Worm (Caenorhabditis elegans) whole organism, mixed stage, embryonic: Measurements from ENCODE around the gene ZK813.5.

ENCODE experiments used
- M03D4.4 ChIP-seq: sonication (generic microtip); optimal IDR thresholded peaks from 2 replicates; lab custom pipeline; 2017; ENCODE audit warnings: mild to moderate bottlenecking, missing genetic modification characterization, missing compliant biosample characterization
- bed-3 ChIP-seq: fragments of 200-800 bp; sonication (Bioruptor generic); optimal IDR thresholded peaks from 3 replicates; lab custom pipeline; 2018; ENCODE audit warnings: mild to moderate bottlenecking, missing genetic modification characterization, moderate library complexity, missing compliant biosample characterization
- blmp-1 ChIP-seq: fragments of 150-350 bp; optimal IDR thresholded peaks from 2 replicates; lab custom pipeline; 2014; ENCODE audit warnings: missing biosample characterization, missing genetic modification characterization
- ceh-83 ChIP-seq: fragments of 200-800 bp; sonication (Bioruptor generic); optimal IDR thresholded peaks from 2 replicates; lab custom pipeline; 2018; ENCODE audit warnings: mild to moderate bottlenecking, missing genetic modification characterization, missing compliant biosample characterization
- cnd-1 ChIP-seq: fragments of 200-800 bp; sonication (Bioruptor generic); optimal IDR thresholded peaks from 2 replicates; lab custom pipeline; 2018; ENCODE audit warnings: mild to moderate bottlenecking, missing genetic modification characterization, missing compliant biosample characterization
- elt-1 ChIP-seq: sonication (generic microtip); optimal IDR thresholded peaks from 2 replicates; lab custom pipeline; 2017; ENCODE audit warnings: missing genetic modification characterization, mild to moderate bottlenecking, missing compliant biosample characterization, antibody characterized with exemption, moderate library complexity, borderline replicate concordance; ENCODE audit not compliant: insufficient read depth
- elt-3 ChIP-seq: fragments of 150-350 bp; optimal IDR thresholded peaks from 2 replicates; lab custom pipeline; 2014; ENCODE audit warnings: missing biosample characterization, missing genetic modification characterization
- flh-1 ChIP-seq: fragments of 200-800 bp; sonication (Bioruptor generic); optimal IDR thresholded peaks from 2 replicates; lab custom pipeline; 2018; ENCODE audit warnings: mild to moderate bottlenecking, missing genetic modification characterization, moderate library complexity, missing compliant biosample characterization
- ham-2 ChIP-seq: fragments of 200-800 bp; sonication (Bioruptor generic); optimal IDR thresholded peaks from 2 replicates; lab custom pipeline; 2018; ENCODE audit warnings: mild to moderate bottlenecking, missing genetic modification characterization, missing compliant biosample characterization
- hlh-1 ChIP-seq: fragments of 150-350 bp; optimal IDR thresholded peaks from 2 replicates; lab custom pipeline; 2014; ENCODE audit warnings: missing biosample characterization, missing genetic modification reagents, missing genetic modification characterization
- lin-13 ChIP-seq: fragments of 150-350 bp; optimal IDR thresholded peaks from 2 replicates; lab custom pipeline; 2014; ENCODE audit warnings: missing biosample characterization, missing genetic modification characterization
- lin-32 ChIP-seq: fragments of 200-800 bp; sonication (Bioruptor generic); optimal IDR thresholded peaks from 2 replicates; lab custom pipeline; 2018; ENCODE audit warnings: mild to moderate bottlenecking, missing genetic modification characterization, missing compliant biosample characterization
- lsy-2 ChIP-seq: fragments of 150-350 bp; optimal IDR thresholded peaks from 2 replicates; lab custom pipeline; 2014; ENCODE audit warnings: missing biosample characterization, missing genetic modification characterization
- mab-5 ChIP-seq: fragments of 150-350 bp; optimal IDR thresholded peaks from 2 replicates; lab custom pipeline; 2014; ENCODE audit warnings: missing biosample characterization, missing genetic modification characterization
- mep-1 ChIP-seq: fragments of 150-350 bp; optimal IDR thresholded peaks from 2 replicates; lab custom pipeline; 2017; ENCODE audit warnings: missing biosample characterization, missing genetic modification reagents, missing genetic modification characterization, inconsistent platforms
- mls-2 ChIP-seq: sonication (generic microtip); optimal IDR thresholded peaks from 2 replicates; lab custom pipeline; 2016; ENCODE audit warnings: mild to moderate bottlenecking, missing genetic modification characterization, moderate library complexity, missing compliant biosample characterization
- nhr-12 ChIP-seq: fragments of 150-350 bp; optimal IDR thresholded peaks from 2 replicates; lab custom pipeline; 2014; ENCODE audit warnings: missing biosample characterization, missing genetic modification characterization
- nhr-2 ChIP-seq: fragments of 150-350 bp; optimal IDR thresholded peaks from 2 replicates; lab custom pipeline; 2014; ENCODE audit warnings: missing biosample characterization, missing genetic modification characterization
- nhr-237 ChIP-seq: fragments of 150-350 bp; optimal IDR thresholded peaks from 2 replicates; lab custom pipeline; 2014; ENCODE audit warnings: missing biosample characterization, missing genetic modification characterization
- nhr-28 ChIP-seq: fragments of 150-350 bp; optimal IDR thresholded peaks from 2 replicates; lab custom pipeline; 2014; ENCODE audit warnings: missing biosample characterization, missing genetic modification characterization
- nhr-76 ChIP-seq: sonication (generic microtip); optimal IDR thresholded peaks from 2 replicates; lab custom pipeline; 2017; ENCODE audit warnings: missing biosample characterization, missing genetic modification characterization
- pha-4 ChIP-seq: fragments of 150-350 bp; optimal IDR thresholded peaks from 2 replicates; lab custom pipeline; 2018; ENCODE audit warnings: missing biosample characterization, missing genetic modification reagents, missing genetic modification characterization
- sem-2 ChIP-seq: fragments of 200-800 bp; sonication (Bioruptor generic); optimal IDR thresholded peaks from 2 replicates; lab custom pipeline; 2018; ENCODE audit warnings: mild to moderate bottlenecking, missing genetic modification characterization, missing compliant biosample characterization
- snpc-4 ChIP-seq: fragments of 150-350 bp; optimal IDR thresholded peaks from 2 replicates; lab custom pipeline; 2014; ENCODE audit warnings: missing biosample characterization, missing genetic modification characterization
- sptf-1 ChIP-seq: sonication (generic microtip); optimal IDR thresholded peaks from 2 replicates; lab custom pipeline; 2017; ENCODE audit warnings: mild to moderate bottlenecking, missing genetic modification characterization, moderate library complexity, missing compliant biosample characterization
- tbx-8 ChIP-seq: fragments of 200-800 bp; sonication (Bioruptor generic); optimal IDR thresholded peaks from 2 replicates; lab custom pipeline; 2018; ENCODE audit warnings: mild to moderate bottlenecking, missing genetic modification characterization, moderate library complexity, missing compliant biosample characterization
- unc-120 ChIP-seq: sonication (generic microtip); optimal IDR thresholded peaks from 2 replicates; lab custom pipeline; 2017; ENCODE audit warnings: missing genetic modification characterization, missing compliant biosample characterization; ENCODE audit not compliant: poor library complexity, severe bottlenecking
- unc-39 ChIP-seq: fragments of 150-350 bp; optimal IDR thresholded peaks from 2 replicates; lab custom pipeline; 2014; ENCODE audit warnings: missing biosample characterization, missing genetic modification characterization
- unc-62 ChIP-seq: fragments of 150-350 bp; optimal IDR thresholded peaks from 2 replicates; lab custom pipeline; 2014; ENCODE audit warnings: missing biosample characterization, missing genetic modification reagents, missing genetic modification characterization
- zip-8 ChIP-seq: fragments of 150-350 bp; optimal IDR thresholded peaks from 2 replicates; lab custom pipeline; 2014; ENCODE audit warnings: missing biosample characterization, missing genetic modification characterization
- ztf-11 ChIP-seq: fragments of 150-350 bp; optimal IDR thresholded peaks from 2 replicates; lab custom pipeline; 2014; ENCODE audit warnings: missing biosample characterization, missing genetic modification characterization

ZK813.5 gene

DNA sequence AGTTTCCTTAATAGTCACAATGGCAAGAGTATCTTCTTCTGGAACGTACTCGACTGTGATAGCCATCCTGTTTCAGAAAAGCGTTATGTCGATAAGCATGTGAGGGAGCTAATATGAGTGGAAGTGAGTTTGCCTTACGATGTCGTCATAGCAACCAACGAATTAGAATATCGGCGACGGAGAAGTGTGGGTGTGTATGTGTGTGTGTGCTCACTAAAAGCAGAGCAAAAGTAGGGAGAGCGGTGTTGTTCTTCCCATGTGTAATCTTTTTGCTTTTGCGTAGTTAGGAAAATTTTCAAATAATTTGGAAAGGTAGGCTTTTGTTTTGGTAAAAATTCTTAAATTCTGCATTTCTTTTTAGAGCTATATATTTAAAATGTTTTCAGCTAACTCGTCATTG, at the start of gene ZK813.5:
Gene ZK813.5, minus strand, starts transcription at position 101 of the 400 bp plus-strand sequence.
- TF ChIP-seq lin-13 (tag; lab: Kevin White, UChicago) (no peak), tbx-8 (no peak), snpc-4 (tag; lab: Kevin White, UChicago) (no peak), elt-1 (no peak), unc-62 (GFP tag; lab: Kevin White, UChicago) (no peak), zip-8 (tag; lab: Kevin White, UChicago) (no peak), bed-3 (no peak), hlh-1 (tag; lab: Kevin White, UChicago) (no peak), sptf-1 (tag; lab: Kevin White, UChicago) (no peak), pha-4 (no peak), mep-1 (no peak), unc-39 (tag; lab: Kevin White, UChicago) (no peak), mab-5 (tag; lab: Kevin White, UChicago) (no peak)
- TF ChIP-seq, all 35 proteins: peak for 0

- TF ChIP-seq elt-3 (tag; lab: Kevin White, UChicago), result no peak
- TF ChIP-seq mep-1, result no peak
- no peak for TF ChIP-seq bed-3
- no peak for TF ChIP-seq blmp-1 (tag; lab: Kevin White, UChicago)
- no peak for TF ChIP-seq pha-4
- TF ChIP-seq cnd-1, result no peak
- TF ChIP-seq lsy-2 (tag; lab: Kevin White, UChicago), result no peak
- no peak for TF ChIP-seq flh-1 (GFP tag; lab: Kevin White, UChicago)
- TF ChIP-seq sem-2 (GFP tag; lab: Kevin White, UChicago), result no peak
- no peak for TF ChIP-seq snpc-4 (tag; lab: Kevin White, UChicago)
- TF ChIP-seq mab-5 (tag; lab: Kevin White, UChicago), result no peak
- TF ChIP-seq unc-120 (tag; lab: Kevin White, UChicago), result no peak
- TF ChIP-seq hlh-1 (tag; lab: Kevin White, UChicago), result no peak
- no peak for TF ChIP-seq sptf-1 (tag; lab: Kevin White, UChicago)
- no peak for TF ChIP-seq nhr-12 (tag; lab: Kevin White, UChicago)
- TF ChIP-seq nhr-76 (tag; lab: Kevin White, UChicago), result no peak
- no peak for TF ChIP-seq M03D4.4 (tag; lab: Kevin White, UChicago)
- TF ChIP-seq zip-8 (tag; lab: Kevin White, UChicago), result no peak
- TF ChIP-seq nhr-237, result no peak
Observed at ce11 chrX:3500357-3500756, 49.3 kb upstream of the ZK813.5 start.

DNA sequence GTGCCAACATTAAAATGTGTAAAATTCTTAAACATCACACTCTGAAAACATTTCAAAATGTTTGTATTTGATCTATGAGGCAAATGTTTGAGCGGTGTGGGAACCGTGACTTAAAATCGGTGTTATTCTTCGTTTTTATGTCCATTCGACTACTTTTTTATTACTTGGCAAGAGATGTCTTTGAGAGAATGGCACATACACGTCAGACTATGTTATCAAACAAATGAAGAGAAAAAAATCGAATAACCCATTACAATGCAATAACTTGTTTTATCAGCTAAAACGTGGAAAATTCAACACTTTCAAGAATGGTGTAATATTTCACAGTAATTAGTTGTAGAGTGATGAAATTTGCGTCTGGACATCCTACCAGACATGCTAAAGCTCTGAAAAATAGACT, 48.8 kb upstream of the ZK813.5 start:
- TF ChIP-seq bed-3, result no peak
- no peak for TF ChIP-seq sem-2 (GFP tag; lab: Kevin White, UChicago)
- no peak for TF ChIP-seq nhr-237
- TF ChIP-seq mab-5 (tag; lab: Kevin White, UChicago), result no peak
- no peak for TF ChIP-seq zip-8 (tag; lab: Kevin White, UChicago)
- no peak for TF ChIP-seq elt-1
- TF ChIP-seq ceh-83 (GFP tag; lab: Kevin White, UChicago), result no peak
- TF ChIP-seq unc-62 (GFP tag; lab: Kevin White, UChicago), result no peak
- TF ChIP-seq nhr-28 (tag; lab: Kevin White, UChicago), result no peak
- TF ChIP-seq unc-39 (tag; lab: Kevin White, UChicago), result no peak
- no peak for TF ChIP-seq elt-3 (tag; lab: Kevin White, UChicago)
- no peak for TF ChIP-seq flh-1 (GFP tag; lab: Kevin White, UChicago)
- no peak for TF ChIP-seq ztf-11 (tag; lab: Kevin White, UChicago)
- TF ChIP-seq ham-2 (GFP tag; lab: Kevin White, UChicago), result no peak
- no peak for TF ChIP-seq nhr-2 (tag; lab: Kevin White, UChicago)
- no peak for TF ChIP-seq sptf-1 (tag; lab: Kevin White, UChicago)
- no peak for TF ChIP-seq lin-13 (tag; lab: Kevin White, UChicago)
- TF ChIP-seq mls-2 (tag; lab: Kevin White, UChicago), result no peak
- TF ChIP-seq, all 35 proteins: peak for 0

ce11 chrX:3498953-3499352, 47.9 kb upstream of the ZK813.5 start, which contains the start of gene C12D12.1:
Gene C12D12.1 (plus strand): TSS chrX:3499253.
- no peak for TF ChIP-seq mls-2 (tag; lab: Kevin White, UChicago)
- TF ChIP-seq pha-4, result no peak
- TF ChIP-seq nhr-28 (tag; lab: Kevin White, UChicago), result no peak
- no peak for TF ChIP-seq nhr-237
- TF ChIP-seq sem-2 (GFP tag; lab: Kevin White, UChicago), result no peak
- no peak for TF ChIP-seq sptf-1 (tag; lab: Kevin White, UChicago)
- no peak for TF ChIP-seq nhr-2 (tag; lab: Kevin White, UChicago)
- TF ChIP-seq ham-2 (GFP tag; lab: Kevin White, UChicago), result no peak
- TF ChIP-seq unc-39 (tag; lab: Kevin White, UChicago), result no peak
- TF ChIP-seq lin-32 (GFP tag; lab: Kevin White, UChicago), result no peak
- no peak for TF ChIP-seq M03D4.4 (tag; lab: Kevin White, UChicago)
- no peak for TF ChIP-seq snpc-4 (tag; lab: Kevin White, UChicago)
- no peak for TF ChIP-seq flh-1 (GFP tag; lab: Kevin White, UChicago)
- no peak for TF ChIP-seq lin-13 (tag; lab: Kevin White, UChicago)
- TF ChIP-seq zip-8 (tag; lab: Kevin White, UChicago), result no peak
- TF ChIP-seq elt-1, result no peak
- no peak for TF ChIP-seq nhr-12 (tag; lab: Kevin White, UChicago)
- no peak for TF ChIP-seq unc-62 (GFP tag; lab: Kevin White, UChicago)
- no peak for TF ChIP-seq mep-1
- no peak for TF ChIP-seq tbx-8
